Worm (Caenorhabditis elegans) whole organism, midembryonic: Measurements from ENCODE around the gene cfp-1.

Experiments
- klf-2 ChIP-seq: fragments of 200-800 bp; sonication (Bioruptor generic); conservative IDR thresholded peaks from 2 replicates; pipeline ENCODE4 v1.3.6; 2022; ENCODE audit warnings: missing genetic modification reagents, missing genetic modification characterization, missing compliant biosample characterization
- ztf-23 ChIP-seq: fragments of 200-800 bp; sonication (Bioruptor generic); IDR thresholded peaks from 2 replicates; pipeline ENCODE4 v1.3.6; 2022; ENCODE audit warnings: missing genetic modification reagents, missing genetic modification characterization, missing compliant biosample characterization

DNA sequence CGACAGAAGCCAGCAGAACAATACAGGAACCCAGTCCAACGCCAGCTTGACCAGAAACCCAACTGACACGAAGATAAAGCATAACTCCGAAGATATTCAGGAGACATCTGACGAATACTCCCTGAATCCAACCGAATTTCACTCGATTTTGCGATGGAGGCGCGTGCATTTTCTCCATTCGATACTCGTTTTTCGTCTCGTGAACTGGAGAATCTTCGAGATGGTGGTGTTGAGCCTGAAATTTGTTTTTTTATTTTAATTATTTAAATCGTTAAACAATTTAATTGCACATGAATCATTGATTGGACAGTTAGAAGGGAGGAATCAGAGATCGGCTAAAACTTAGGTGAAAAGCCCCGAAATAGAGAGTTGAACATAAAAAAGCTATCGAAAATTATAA is 37.1 kb downstream of the cfp-1 start:
- no peak for TF ChIP-seq ztf-23
- no peak for TF ChIP-seq klf-2
